Worm (Caenorhabditis elegans): ENCODE results near the gene fln-2.

DNA sequence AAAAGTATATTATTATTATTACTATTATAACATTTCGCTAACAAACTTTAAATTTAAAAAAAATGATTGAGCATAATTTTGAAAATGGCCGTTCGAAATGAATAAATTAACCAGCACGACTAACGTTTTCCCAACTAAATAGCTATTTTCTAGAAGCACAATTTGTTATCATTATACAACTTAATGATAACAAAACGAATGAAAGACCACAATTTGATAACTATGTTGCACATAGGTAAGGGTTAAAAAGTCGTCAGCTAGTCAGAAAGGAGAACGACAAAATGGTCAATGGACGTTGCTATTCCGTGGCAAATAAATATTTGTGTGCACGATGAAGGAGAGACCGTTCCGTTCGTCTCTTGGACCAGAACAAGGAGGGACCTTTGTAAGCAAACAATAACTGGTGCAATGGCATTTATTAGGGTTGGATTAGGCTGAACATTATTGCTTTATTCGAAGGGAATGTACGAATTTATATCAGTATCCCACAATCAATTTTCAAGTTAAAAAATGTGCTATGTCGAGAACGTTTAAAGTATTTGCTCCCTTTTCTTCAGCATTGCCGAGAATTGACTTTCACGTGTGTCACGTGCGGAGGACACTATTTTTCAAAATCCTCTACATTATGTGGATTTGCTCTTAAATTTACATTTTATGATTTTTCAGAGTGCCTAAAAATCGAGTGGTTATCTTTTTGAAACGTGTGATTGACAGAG, 55.1 kb downstream of the fln-2 start, which contains the start of gene ZK899.3:
- TF ChIP-seq ceh-28 (tag; optimal IDR thresholded peaks at IDR 0.05) (no peak), tbx-2 (tag; optimal IDR thresholded peaks at IDR 0.05) (no peak), nhr-28 (tag; optimal IDR thresholded peaks at IDR 0.05) (no peak), ztf-4 (tag; optimal IDR thresholded peaks at IDR 0.05) (no peak), zag-1 (tag; optimal IDR thresholded peaks at IDR 0.05) (no peak)
